Worm (Caenorhabditis elegans) whole organism, late embryonic: ENCODE results near the gene arrd-9.

Experiments
- F13H6.1 ChIP-seq: sonication (generic microtip); optimal IDR thresholded peaks from 2 replicates; lab custom pipeline; 2016; ENCODE audit warnings: missing genetic modification characterization, missing compliant biosample characterization
- K02D7.2 ChIP-seq: sonication (generic microtip); optimal IDR thresholded peaks from 2 replicates; lab custom pipeline; 2017; ENCODE audit warnings: mild to moderate bottlenecking, missing genetic modification characterization, missing compliant biosample characterization
- K09A11.1 ChIP-seq: sonication (generic microtip); optimal IDR thresholded peaks from 2 replicates; lab custom pipeline; 2017; ENCODE audit warnings: antibody characterized with exemption, mild to moderate bottlenecking, missing genetic modification characterization, missing compliant biosample characterization; ENCODE audit not compliant: insufficient read depth
- ahr-1 ChIP-seq: sonication (generic microtip); optimal IDR thresholded peaks from 2 replicates; lab custom pipeline; 2016; ENCODE audit warnings: missing genetic modification characterization, missing compliant biosample characterization
- ceh-14 ChIP-seq: sonication (generic microtip); optimal IDR thresholded peaks from 2 replicates; lab custom pipeline; 2016; ENCODE audit warnings: missing genotype, missing genetic modification characterization, missing compliant biosample characterization
- ceh-19 ChIP-seq: fragments of 200-800 bp; sonication (Bioruptor generic); optimal IDR thresholded peaks from 2 replicates; lab custom pipeline; 2018; ENCODE audit warnings: mild to moderate bottlenecking, missing genetic modification characterization, missing compliant biosample characterization
- ceh-2 ChIP-seq: sonication (generic microtip); optimal IDR thresholded peaks from 2 replicates; lab custom pipeline; 2016; ENCODE audit warnings: missing genotype, missing genetic modification characterization, missing compliant biosample characterization
- ceh-24 ChIP-seq: sonication (generic microtip); optimal IDR thresholded peaks from 2 replicates; lab custom pipeline; 2016; ENCODE audit warnings: mild to moderate bottlenecking, missing genetic modification characterization, missing compliant biosample characterization
- ceh-30 ChIP-seq: fragments of 150-350 bp; optimal IDR thresholded peaks from 2 replicates; lab custom pipeline; 2014; ENCODE audit warnings: missing biosample characterization, missing genetic modification characterization
- ceh-34 ChIP-seq: sonication (generic microtip); optimal IDR thresholded peaks from 2 replicates; lab custom pipeline; 2016; ENCODE audit warnings: mild to moderate bottlenecking, missing genetic modification characterization, missing compliant biosample characterization
- ceh-45 ChIP-seq: fragments of 200-800 bp; sonication (Bioruptor generic); IDR thresholded peaks from 2 replicates; pipeline ENCODE4 v1.3.6; 2022; ENCODE audit warnings: missing genetic modification reagents, missing genetic modification characterization, missing compliant biosample characterization
- ceh-48 ChIP-seq: sonication (generic microtip); optimal IDR thresholded peaks from 2 replicates; lab custom pipeline; 2016; ENCODE audit warnings: missing genetic modification characterization, inconsistent platforms, missing compliant biosample characterization
- ceh-6 ChIP-seq: fragments of 200-800 bp; sonication (Bioruptor generic); optimal IDR thresholded peaks from 2 replicates; lab custom pipeline; 2018; ENCODE audit warnings: mild to moderate bottlenecking, missing genetic modification characterization, missing compliant biosample characterization
- dmd-4 ChIP-seq: sonication (generic microtip); optimal IDR thresholded peaks from 2 replicates; lab custom pipeline; 2016; ENCODE audit warnings: borderline replicate concordance, missing genetic modification characterization, missing compliant biosample characterization
- dve-1 ChIP-seq: sonication (generic microtip); optimal IDR thresholded peaks from 2 replicates; lab custom pipeline; 2017; ENCODE audit warnings: antibody characterized with exemption, mild to moderate bottlenecking, missing genetic modification characterization, missing compliant biosample characterization
- elt-2 ChIP-seq: sonication (generic microtip); optimal IDR thresholded peaks from 2 replicates; lab custom pipeline; 2016; ENCODE audit warnings: missing genetic modification reagents, missing genetic modification characterization, missing compliant biosample characterization
- elt-4 ChIP-seq: sonication (generic microtip); optimal IDR thresholded peaks from 2 replicates; lab custom pipeline; 2016; ENCODE audit warnings: missing genetic modification characterization, missing compliant biosample characterization
- ets-4 ChIP-seq: sonication (generic microtip); optimal IDR thresholded peaks from 2 replicates; lab custom pipeline; 2016; ENCODE audit warnings: missing genetic modification characterization, missing compliant biosample characterization
- eyg-1 ChIP-seq: sonication (generic microtip); optimal IDR thresholded peaks from 2 replicates; lab custom pipeline; 2016; ENCODE audit warnings: missing genotype, missing genetic modification characterization, missing compliant biosample characterization
- fkh-10 ChIP-seq: fragments of 150-350 bp; optimal IDR thresholded peaks from 2 replicates; lab custom pipeline; 2014; ENCODE audit warnings: missing biosample characterization, missing genetic modification reagents, missing genetic modification characterization
- fkh-6 ChIP-seq: sonication (generic microtip); optimal IDR thresholded peaks from 2 replicates; lab custom pipeline; 2016; ENCODE audit warnings: missing genetic modification characterization, missing compliant biosample characterization
- gmeb-2 ChIP-seq: sonication (generic microtip); optimal IDR thresholded peaks from 2 replicates; lab custom pipeline; 2016; ENCODE audit warnings: missing genetic modification characterization, inconsistent platforms, missing compliant biosample characterization
- hlh-15 ChIP-seq: sonication (generic microtip); optimal IDR thresholded peaks from 2 replicates; lab custom pipeline; 2016; ENCODE audit warnings: missing genetic modification characterization, missing compliant biosample characterization
- hlh-30 ChIP-seq: sonication (generic microtip); optimal IDR thresholded peaks from 2 replicates; lab custom pipeline; 2017; ENCODE audit warnings: antibody characterized with exemption, missing genetic modification characterization, missing compliant biosample characterization; ENCODE audit not compliant: insufficient read depth
- lim-6 ChIP-seq: sonication (generic microtip); optimal IDR thresholded peaks from 2 replicates; lab custom pipeline; 2016; ENCODE audit warnings: missing genetic modification characterization, missing compliant biosample characterization
- madf-2 ChIP-seq: sonication (generic microtip); optimal IDR thresholded peaks from 2 replicates; lab custom pipeline; 2017; ENCODE audit warnings: missing genetic modification characterization, missing compliant biosample characterization
- nfya-1 ChIP-seq: sonication (generic microtip); optimal IDR thresholded peaks from 2 replicates; lab custom pipeline; 2017; ENCODE audit warnings: missing genetic modification characterization, mild to moderate bottlenecking, missing compliant biosample characterization, antibody characterized with exemption, moderate library complexity
- nhr-11 ChIP-seq: fragments of 150-350 bp; optimal IDR thresholded peaks from 2 replicates; lab custom pipeline; 2014; ENCODE audit warnings: missing biosample characterization, missing genetic modification characterization
- npax-4 ChIP-seq: sonication (generic microtip); optimal IDR thresholded peaks from 2 replicates; lab custom pipeline; 2016; ENCODE audit warnings: missing genetic modification characterization, missing compliant biosample characterization
- pat-9 ChIP-seq: fragments of 200-800 bp; sonication (Bioruptor generic); optimal IDR thresholded peaks from 2 replicates; lab custom pipeline; 2018; ENCODE audit warnings: mild to moderate bottlenecking, missing genetic modification characterization, moderate library complexity, missing compliant biosample characterization
- pha-2 ChIP-seq: sonication (generic microtip); optimal IDR thresholded peaks from 2 replicates; lab custom pipeline; 2017; ENCODE audit warnings: mild to moderate bottlenecking, missing genetic modification characterization, missing compliant biosample characterization
- pqm-1 ChIP-seq: sonication (generic microtip); optimal IDR thresholded peaks from 2 replicates; lab custom pipeline; 2016; ENCODE audit warnings: missing genetic modification characterization, missing compliant biosample characterization
- ref-2 ChIP-seq: sonication (generic microtip); optimal IDR thresholded peaks from 2 replicates; lab custom pipeline; 2016; ENCODE audit warnings: missing genetic modification characterization, missing compliant biosample characterization
- rnt-1 ChIP-seq: sonication (generic microtip); optimal IDR thresholded peaks from 2 replicates; lab custom pipeline; 2016; ENCODE audit warnings: missing genetic modification characterization, missing compliant biosample characterization
- sdc-2 ChIP-seq: sonication (generic microtip); optimal IDR thresholded peaks from 2 replicates; lab custom pipeline; 2016; ENCODE audit warnings: missing genotype, missing genetic modification characterization, missing compliant biosample characterization
- syd-9 ChIP-seq: sonication (generic microtip); optimal IDR thresholded peaks from 2 replicates; lab custom pipeline; 2016; ENCODE audit warnings: mild to moderate bottlenecking, missing genetic modification characterization, moderate library complexity, missing compliant biosample characterization
- tbx-2 ChIP-seq: sonication (generic microtip); optimal IDR thresholded peaks from 2 replicates; lab custom pipeline; 2016; ENCODE audit warnings: missing genetic modification characterization, missing compliant biosample characterization
- ttx-3 ChIP-seq: sonication (generic microtip); optimal IDR thresholded peaks from 2 replicates; lab custom pipeline; 2016; ENCODE audit warnings: missing genetic modification reagents, missing genetic modification characterization, missing compliant biosample characterization
- unc-42 ChIP-seq: sonication (generic microtip); optimal IDR thresholded peaks from 2 replicates; lab custom pipeline; 2016; ENCODE audit warnings: missing genotype, missing genetic modification characterization, missing compliant biosample characterization
- unc-55 ChIP-seq: sonication (generic microtip); optimal IDR thresholded peaks from 2 replicates; lab custom pipeline; 2017; ENCODE audit warnings: missing biosample characterization, missing genetic modification reagents, missing genetic modification characterization
- ztf-16 ChIP-seq: sonication (generic microtip); optimal IDR thresholded peaks from 2 replicates; lab custom pipeline; 2017; ENCODE audit warnings: missing genetic modification characterization, missing compliant biosample characterization

The arrd-9 gene

ce11 chrII:12480811-12481210 lies at the start of gene arrd-9:
Gene arrd-9 (minus strand): TSS chrII:12480911.
- no peak for TF ChIP-seq syd-9 (tag; lab: Kevin White, UChicago)
- no peak for TF ChIP-seq pha-2 (tag; lab: Kevin White, UChicago)
- TF ChIP-seq fkh-6: no peak
- TF ChIP-seq hlh-15 (tag; lab: Kevin White, UChicago): no peak
- TF ChIP-seq K02D7.2 (tag; lab: Kevin White, UChicago): no peak
- TF ChIP-seq ztf-16 (tag; lab: Kevin White, UChicago): no peak
- TF ChIP-seq nfya-1 (tag; lab: Kevin White, UChicago): no peak
- no peak for TF ChIP-seq npax-4

- TF ChIP-seq pat-9 (no peak), unc-42 (tag; lab: Kevin White, UChicago) (no peak), ceh-19 (GFP tag; lab: Kevin White, UChicago) (no peak), ceh-6 (GFP tag; lab: Kevin White, UChicago) (no peak), ceh-2 (tag; lab: Kevin White, UChicago) (no peak), ceh-34 (tag; lab: Kevin White, UChicago) (no peak), nhr-11 (tag; lab: Kevin White, UChicago) (no peak), K02D7.2 (tag; lab: Kevin White, UChicago) (no peak), gmeb-2 (tag; lab: Kevin White, UChicago) (no peak), ttx-3 (no peak), ceh-14 (tag; lab: Kevin White, UChicago) (no peak), eyg-1 (no peak)
Measured at ce11 chrII:12527947-12528346, 47.2 kb upstream of the arrd-9 start, which contains the start of gene srx-119. Gene srx-119 (plus strand): TSS chrII:12528247.

ce11 chrII:12525526-12525925 lies 44.8 kb upstream of the arrd-9 start, which contains the start of gene srx-118:
Gene srx-118 (plus strand): TSS chrII:12525826.
- TF ChIP-seq ceh-24 (no peak), ceh-6 (GFP tag; lab: Kevin White, UChicago) (no peak), lim-6 (tag; lab: Kevin White, UChicago) (no peak), pqm-1 (tag; lab: Kevin White, UChicago) (no peak), ref-2 (tag; lab: Kevin White, UChicago) (no peak), ceh-2 (tag; lab: Kevin White, UChicago) (no peak), K09A11.1 (tag; lab: Kevin White, UChicago) (no peak), npax-4 (no peak), ceh-48 (tag; lab: Kevin White, UChicago) (no peak)

ce11 chrII:12519616-12520015 lies 38.9 kb upstream of the arrd-9 start, which contains the start of gene ceh-99:
Gene ceh-99 (plus strand): TSS chrII:12519981.
- TF ChIP-seq dve-1 (no peak), pat-9 (no peak), F13H6.1 (tag; lab: Kevin White, UChicago) (no peak), hlh-30 (tag; lab: Kevin White, UChicago) (no peak), ahr-1 (tag; lab: Kevin White, UChicago) (no peak), madf-2 (no peak), hlh-15 (tag; lab: Kevin White, UChicago) (no peak), ceh-6 (GFP tag; lab: Kevin White, UChicago) (no peak), unc-55 (no peak), elt-2 (no peak)
- TF ChIP-seq, all 69 proteins: peak for 0

- TF ChIP-seq ceh-34 (tag; lab: Kevin White, UChicago) (no peak), tbx-2 (tag; lab: Kevin White, UChicago) (no peak), ceh-30 (tag; lab: Kevin White, UChicago) (no peak), sdc-2 (no peak), rnt-1 (tag; lab: Kevin White, UChicago) (no peak), syd-9 (tag; lab: Kevin White, UChicago) (no peak), ceh-45 (no peak), dmd-4 (tag; lab: Kevin White, UChicago) (no peak), fkh-10 (GFP tag; lab: Kevin White, UChicago) (no peak), lim-6 (tag; lab: Kevin White, UChicago) (no peak), ets-4 (no peak), elt-4 (tag; lab: Kevin White, UChicago) (no peak)
- TF ChIP-seq, all 69 proteins: peak for 0
Measured at ce11 chrII:12518809-12519344, 38.2 kb upstream of the arrd-9 start, which contains the start of gene srh-70. Gene srh-70 (minus strand): TSS chrII:12518859.
